Worm (Caenorhabditis elegans) whole organism, young adult: ENCODE data around the gene Y57A10B.6.

Source experiments
- B0019.2 ChIP-seq: fragments of 200-800 bp; sonication (Bioruptor generic); conservative IDR thresholded peaks from 2 replicates; pipeline ENCODE4 v1.3.6; 2022; ENCODE audit warnings: missing genetic modification reagents, missing genetic modification characterization, missing compliant biosample characterization
- B0261.1 ChIP-seq: sonication (generic microtip); optimal IDR thresholded peaks from 2 replicates; lab custom pipeline; 2016; ENCODE audit warnings: mild to moderate bottlenecking, missing genetic modification characterization, moderate library complexity, missing compliant biosample characterization
- F23B12.7 ChIP-seq: sonication (generic microtip); optimal IDR thresholded peaks from 2 replicates; lab custom pipeline; 2017; ENCODE audit warnings: missing genetic modification characterization, mild to moderate bottlenecking, missing compliant biosample characterization, antibody characterized with exemption, moderate library complexity; ENCODE audit not compliant: insufficient read depth
- F37B4.10 ChIP-seq: fragments of 200-800 bp; sonication (Bioruptor generic); IDR thresholded peaks from 2 replicates; pipeline ENCODE4 v1.3.6; 2022; ENCODE audit warnings: missing genetic modification characterization, missing compliant biosample characterization
- F39B2.1 ChIP-seq: fragments of 200-800 bp; sonication (Bioruptor generic); IDR thresholded peaks from 2 replicates; pipeline ENCODE4 v1.3.6; 2022; ENCODE audit warnings: missing genetic modification reagents, missing genetic modification characterization, missing compliant biosample characterization
- F52B5.7 ChIP-seq: sonication (generic microtip); optimal IDR thresholded peaks from 2 replicates; lab custom pipeline; 2016; ENCODE audit warnings: mild to moderate bottlenecking, missing genetic modification characterization, missing compliant biosample characterization
- F57A8.1 ChIP-seq: fragments of 200-800 bp; sonication (Bioruptor generic); optimal IDR thresholded peaks from 2 replicates; lab custom pipeline; 2018; ENCODE audit warnings: mild to moderate bottlenecking, missing genetic modification characterization, moderate library complexity, missing compliant biosample characterization
- K11D2.4 ChIP-seq: fragments of 200-800 bp; sonication (Bioruptor generic); IDR thresholded peaks from 2 replicates; pipeline ENCODE4 v1.3.6; 2022; ENCODE audit warnings: missing genetic modification reagents, missing genetic modification characterization, missing compliant biosample characterization
- akir-1 ChIP-seq: fragments of 200-800 bp; sonication (Bioruptor generic); optimal IDR thresholded peaks from 2 replicates; lab custom pipeline; 2018; ENCODE audit warnings: mild to moderate bottlenecking, missing genetic modification characterization, moderate library complexity, missing compliant biosample characterization
- attf-3 ChIP-seq: fragments of 200-800 bp; sonication (Bioruptor generic); conservative IDR thresholded peaks from 2 replicates; pipeline ENCODE4 v1.3.6; 2022; ENCODE audit warnings: missing genetic modification reagents, missing genetic modification characterization, missing compliant biosample characterization
- attf-5 ChIP-seq: fragments of 200-800 bp; sonication (Bioruptor generic); optimal IDR thresholded peaks from 2 replicates; lab custom pipeline; 2018; ENCODE audit warnings: mild to moderate bottlenecking, missing genetic modification characterization, missing compliant biosample characterization
- cebp-1 ChIP-seq, 2 experiments: fragments of 200-800 bp in 1 of 2; sonication (Bioruptor generic) in 1 of 2; sonication (generic microtip) in 1 of 2; IDR thresholded peaks in 1 of 2; optimal IDR thresholded peaks in 1 of 2; 2 replicates each; pipeline versions ENCODE4 v1.3.6 to Lab custom; 2017 to 2022; ENCODE audit warnings: missing compliant biosample characterization in 2 of 2, missing genetic modification characterization in 2 of 2, mild to moderate bottlenecking in 1 of 2, missing genetic modification reagents in 1 of 2, moderate library complexity in 1 of 2
- ceh-58 ChIP-seq: fragments of 200-800 bp; sonication (Bioruptor generic); IDR thresholded peaks from 2 replicates; pipeline ENCODE4 v1.3.6; 2022; ENCODE audit warnings: missing genetic modification characterization, missing compliant biosample characterization
- dox-1 ChIP-seq: fragments of 200-800 bp; sonication (Bioruptor generic); IDR thresholded peaks from 2 replicates; pipeline ENCODE4 v1.3.6; 2022; ENCODE audit warnings: missing genetic modification reagents, missing genetic modification characterization, missing compliant biosample characterization
- dpff-1 ChIP-seq: sonication (generic microtip); optimal IDR thresholded peaks from 2 replicates; lab custom pipeline; 2017; ENCODE audit warnings: mild to moderate bottlenecking, missing genetic modification characterization, missing compliant biosample characterization
- dpl-1 ChIP-seq: fragments of 150-350 bp; optimal IDR thresholded peaks from 2 replicates; lab custom pipeline; 2014; ENCODE audit warnings: missing biosample characterization, missing genetic modification reagents, missing genetic modification characterization
- hlh-26 ChIP-seq: fragments of 200-800 bp; sonication (Bioruptor generic); conservative IDR thresholded peaks from 2 replicates; pipeline ENCODE4 v1.3.6; 2022; ENCODE audit warnings: missing genetic modification reagents, missing genetic modification characterization, missing compliant biosample characterization
- hmg-1.2 ChIP-seq: fragments of 200-800 bp; sonication (Bioruptor generic); IDR thresholded peaks from 2 replicates; pipeline ENCODE4 v1.3.6; 2022; ENCODE audit warnings: missing genetic modification reagents, missing genetic modification characterization, missing compliant biosample characterization
- let-607 ChIP-seq, 2 experiments: fragments of 200-800 bp in 1 of 2; sonication (Bioruptor generic) in 1 of 2; sonication (generic microtip) in 1 of 2; optimal IDR thresholded peaks; 2 replicates each; lab custom pipeline; 2016 to 2018; ENCODE audit warnings: mild to moderate bottlenecking in 2 of 2, missing compliant biosample characterization in 2 of 2, missing genetic modification characterization in 2 of 2, moderate library complexity in 2 of 2, missing genotype in 1 of 2
- lin-40 ChIP-seq: sonication (generic microtip); optimal IDR thresholded peaks from 2 replicates; lab custom pipeline; 2016; ENCODE audit warnings: missing genetic modification characterization, mild to moderate bottlenecking, missing compliant biosample characterization, missing genotype, missing genetic modification reagents
- lir-1 ChIP-seq: fragments of 200-800 bp; sonication (Bioruptor generic); conservative IDR thresholded peaks from 2 replicates; pipeline ENCODE4 v1.3.6; 2022; ENCODE audit warnings: missing genetic modification reagents, missing genetic modification characterization, missing compliant biosample characterization
- madf-8 ChIP-seq: fragments of 200-800 bp; sonication (Bioruptor generic); conservative IDR thresholded peaks from 2 replicates; pipeline ENCODE4 v1.3.6; 2022; ENCODE audit warnings: missing genetic modification reagents, missing genetic modification characterization, missing compliant biosample characterization
- nfyb-1 ChIP-seq: fragments of 200-800 bp; sonication (Bioruptor generic); IDR thresholded peaks from 2 replicates; pipeline ENCODE4 v1.3.6; 2022; ENCODE audit warnings: missing genetic modification reagents, missing genetic modification characterization, missing compliant biosample characterization
- nhr-27 ChIP-seq: fragments of 200-800 bp; sonication (Bioruptor generic); optimal IDR thresholded peaks from 2 replicates; lab custom pipeline; 2018; ENCODE audit warnings: mild to moderate bottlenecking, missing genetic modification characterization, moderate library complexity, missing compliant biosample characterization
- nhr-80 ChIP-seq: sonication (generic microtip); optimal IDR thresholded peaks from 2 replicates; lab custom pipeline; 2016; ENCODE audit warnings: missing genetic modification characterization, missing compliant biosample characterization
- rpc-1 ChIP-seq, 2 experiments: fragments of 150-350 bp in 1 of 2; sonication (generic microtip) in 1 of 2; optimal IDR thresholded peaks; 2 replicates each; lab custom pipeline; 2014 to 2018; ENCODE audit warnings: missing biosample characterization in 1 of 2, missing genetic modification characterization in 1 of 2, missing genetic modification reagents in 1 of 2, missing genotype in 1 of 2
- tbp1 ChIP-seq: fragments of 200-800 bp; sonication (Bioruptor generic); optimal IDR thresholded peaks from 2 replicates; lab custom pipeline; 2018; ENCODE audit warnings: mild to moderate bottlenecking, missing genetic modification characterization, missing compliant biosample characterization
- unc-130 ChIP-seq: sonication (generic microtip); optimal IDR thresholded peaks from 2 replicates; lab custom pipeline; 2016; ENCODE audit warnings: missing genetic modification reagents, missing genetic modification characterization, missing compliant biosample characterization
- zfh-2 ChIP-seq: fragments of 200-800 bp; sonication (Bioruptor generic); conservative IDR thresholded peaks from 2 replicates; pipeline ENCODE4 v1.3.6; 2022; ENCODE audit warnings: missing genetic modification reagents, missing genetic modification characterization, missing compliant biosample characterization
- ztf-28 ChIP-seq: fragments of 200-800 bp; sonication (Bioruptor generic); IDR thresholded peaks from 2 replicates; pipeline ENCODE4 v1.3.6; 2022; ENCODE audit warnings: missing genetic modification reagents, missing genetic modification characterization, missing compliant biosample characterization

The Y57A10B.6 gene

ce11 chrII:12344787-12345186 is 45.1 kb upstream of the Y57A10B.6 start, which contains the start of gene C44C11.6 (continued):
- TF ChIP-seq F57A8.1 (no peak), nhr-27 (tag; lab: Kevin White, UChicago) (peak; percentile 6), F37B4.10 (GFP tag; lab: Robert Waterston, UW) (0 out of 2 replicates have a peak, but pooled peaks have one; percentile 33), lir-1 (GFP tag; lab: Robert Waterston, UW) (no peak), tbp1 (GFP tag; lab: Kevin White, UChicago) (peak; percentile 17), F52B5.7 (tag; lab: Kevin White, UChicago) (peak; percentile 64), rpc-1 (optimal IDR thresholded peaks at IDR 0.05; lab: Kevin White, UChicago) (no peak), rpc-1 (tag; optimal IDR thresholded peaks at IDR 0.05; lab: Kevin White, UChicago) (peak; percentile 48)

DNA sequence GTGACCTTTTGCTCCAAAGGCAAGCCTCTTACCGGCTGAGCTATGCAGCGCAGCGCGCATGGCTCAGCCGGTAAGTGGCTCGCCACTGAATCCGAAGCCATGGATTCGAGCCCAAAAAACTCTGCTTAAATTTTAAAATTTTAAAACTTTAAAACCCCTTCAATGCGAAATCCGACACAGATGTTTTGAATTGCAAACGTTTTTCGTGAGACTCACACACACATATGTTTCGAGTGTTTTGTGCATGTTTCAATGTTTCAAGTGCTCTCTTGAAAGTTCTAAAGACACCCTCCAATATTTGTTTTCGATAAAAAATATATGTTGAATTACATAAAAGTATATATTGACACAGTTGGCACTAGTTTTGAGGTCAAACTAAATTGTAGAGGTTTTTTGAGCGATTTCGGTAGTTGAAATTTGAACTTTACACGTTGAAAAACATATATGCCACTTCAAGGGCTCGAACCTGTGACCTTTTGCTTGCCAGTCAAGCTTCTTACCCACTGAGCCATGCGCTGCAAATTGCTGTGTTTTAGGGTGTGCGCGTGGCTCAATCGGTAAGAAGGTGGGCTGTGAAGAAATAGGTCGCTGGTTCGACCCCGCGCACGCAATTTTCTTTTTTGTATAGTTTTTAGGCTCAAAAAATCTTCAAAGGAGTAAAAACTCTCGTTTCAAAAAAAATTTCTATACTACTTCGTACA is 43.4 kb upstream of the Y57A10B.6 start:
- TF ChIP-seq dpl-1 (GFP tag; lab: Kevin White, UChicago) (no peak), B0261.1 (tag; lab: Kevin White, UChicago) (no peak), unc-130 (GFP tag; lab: Kevin White, UChicago) (no peak), B0019.2 (GFP tag; lab: Robert Waterston, UW) (no peak), dox-1 (GFP tag; lab: Robert Waterston, UW) (no peak), akir-1 (GFP tag; lab: Kevin White, UChicago) (no peak), let-607 (tag; optimal IDR thresholded peaks at IDR 0.05; lab: Kevin White, UChicago) (no peak), F57A8.1 (no peak), ceh-58 (GFP tag; lab: Robert Waterston, UW) (no peak)

DNA sequence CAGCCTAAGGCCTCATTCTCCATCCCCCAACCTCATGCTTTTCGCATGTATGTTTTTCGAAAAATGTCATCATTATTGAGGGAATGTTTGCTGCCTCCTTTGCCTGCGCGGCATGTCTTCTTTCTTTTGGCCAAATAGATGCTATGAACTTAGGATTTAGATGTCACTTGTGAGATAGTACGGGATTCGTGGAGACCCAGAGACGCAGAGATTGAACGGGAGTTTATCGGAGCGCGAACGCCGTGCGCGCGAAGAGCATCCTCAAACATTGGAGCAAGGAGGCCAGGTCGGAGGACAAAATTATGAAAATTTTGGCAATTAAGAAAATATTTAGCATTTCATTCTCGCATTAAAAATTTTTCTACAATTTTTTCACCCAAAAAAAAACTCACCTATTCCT is 40.9 kb upstream of the Y57A10B.6 start:
- TF ChIP-seq ztf-28 (no peak), hmg-1.2 (peak; percentile 72)

- TF ChIP-seq cebp-1 (GFP tag; IDR thresholded peaks at IDR 0.05; lab: Robert Waterston, UW): no peak
- peak; percentile 4 for TF ChIP-seq cebp-1 (tag; optimal IDR thresholded peaks at IDR 0.05; lab: Kevin White, UChicago)
- TF ChIP-seq nhr-80 (tag; lab: Kevin White, UChicago): peak; percentile 45
- no peak for TF ChIP-seq attf-3 (GFP tag; lab: Robert Waterston, UW)
These were observed 40.0 kb upstream of the Y57A10B.6 start for ce11 chrII:12349866-12350265.

- TF ChIP-seq nfyb-1 (GFP tag; lab: Robert Waterston, UW) (no peak), madf-8 (GFP tag; lab: Robert Waterston, UW) (no peak), hlh-26 (no peak), unc-130 (GFP tag; lab: Kevin White, UChicago) (no peak), rpc-1 (optimal IDR thresholded peaks at IDR 0.05; lab: Kevin White, UChicago) (no peak), rpc-1 (tag; optimal IDR thresholded peaks at IDR 0.05; lab: Kevin White, UChicago) (no peak), F39B2.1 (GFP tag; lab: Robert Waterston, UW) (no peak)
These were observed 39.1 kb upstream of the Y57A10B.6 start for ce11 chrII:12350737-12351275.

DNA sequence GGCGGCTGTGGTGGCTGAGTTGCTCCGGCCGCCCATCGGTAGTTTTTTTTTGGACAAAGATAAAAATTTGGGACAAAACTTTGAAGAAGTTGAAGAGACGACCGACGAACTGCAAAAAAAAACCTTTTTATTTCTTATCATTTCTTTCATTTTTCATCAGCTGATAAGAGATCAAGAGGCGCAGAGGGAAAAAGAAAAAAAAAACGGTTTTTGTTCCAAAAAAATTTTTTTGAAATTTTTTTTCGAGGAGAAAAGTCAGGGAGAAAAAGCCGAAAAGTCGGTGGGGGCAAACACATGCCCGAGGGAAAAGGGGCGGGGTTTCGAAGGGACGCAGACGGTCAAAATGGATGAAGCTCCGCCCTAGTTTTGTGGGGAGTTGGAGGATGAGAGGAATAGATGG is 37.8 kb upstream of the Y57A10B.6 start, which contains the start of gene ras-1:
ras-1 (minus strand) TSS at position 129 of the 400 bp plus-strand sequence.
- TF ChIP-seq hmg-1.2 (peak; percentile 24; the same call in 1 of the 2 replicates), dpff-1 (tag; lab: Kevin White, UChicago) (no peak), cebp-1 (GFP tag; IDR thresholded peaks at IDR 0.05; lab: Robert Waterston, UW) (no peak), cebp-1 (tag; optimal IDR thresholded peaks at IDR 0.05; lab: Kevin White, UChicago) (peak; percentile 27), K11D2.4 (GFP tag; lab: Robert Waterston, UW) (peak; percentile 74), let-607 (tag; optimal IDR thresholded peaks at IDR 0.05; lab: Kevin White, UChicago) (peak in 1 of 2 experiments; percentile 39), lin-40 (tag; lab: Kevin White, UChicago) (peak; percentile 27), nhr-80 (tag; lab: Kevin White, UChicago) (peak; percentile 64), dox-1 (GFP tag; lab: Robert Waterston, UW) (0 out of 2 replicates have a peak, but pooled peaks have one; percentile 33), F23B12.7 (no peak), attf-5 (GFP tag; lab: Kevin White, UChicago) (peak; percentile 38), zfh-2 (peak; percentile 70)
